Worm (Caenorhabditis elegans) whole organism, L3 larva: ENCODE measurements around the gene lys-1.

Source experiments
- ZK546.5 ChIP-seq: sonication (generic microtip); optimal IDR thresholded peaks from 2 replicates; lab custom pipeline; 2017; ENCODE audit warnings: missing biosample characterization, missing genetic modification characterization
- ama-1 ChIP-seq: fragments of 150-350 bp; optimal IDR thresholded peaks from 2 replicates; lab custom pipeline; 2018
- elt-3 ChIP-seq, 3 experiments: fragments of 150-350 bp in 1 of 3; sonication (generic microtip) in 2 of 3; optimal IDR thresholded peaks; 2 replicates in 2 of 3; 4 replicates in 1 of 3; lab custom pipeline; 2014 to 2017; ENCODE audit warnings: missing biosample characterization in 3 of 3, missing genetic modification characterization in 3 of 3
- jun-1 ChIP-seq: fragments of 150-350 bp; optimal IDR thresholded peaks from 2 replicates; lab custom pipeline; 2014; ENCODE audit warnings: missing biosample characterization, missing genetic modification reagents, missing genetic modification characterization
- mml-1 ChIP-seq: fragments of 150-350 bp; sonication (generic microtip); optimal IDR thresholded peaks from 3 replicates; lab custom pipeline; 2014; ENCODE audit warnings: missing biosample characterization, missing genetic modification characterization
- nfya-1 ChIP-seq: sonication (generic microtip); optimal IDR thresholded peaks from 2 replicates; lab custom pipeline; 2017; ENCODE audit warnings: missing genetic modification characterization, mild to moderate bottlenecking, missing compliant biosample characterization, antibody characterized with exemption, moderate library complexity; ENCODE audit not compliant: insufficient read depth
- nhr-23 ChIP-seq: fragments of 150-350 bp; optimal IDR thresholded peaks from 2 replicates; lab custom pipeline; 2014; ENCODE audit warnings: missing biosample characterization, missing genetic modification reagents, missing genetic modification characterization
- nhr-43 ChIP-seq: sonication (generic microtip); optimal IDR thresholded peaks from 2 replicates; lab custom pipeline; 2016; ENCODE audit warnings: mild to moderate bottlenecking, missing genetic modification characterization, missing compliant biosample characterization; ENCODE audit not compliant: poor library complexity, severe bottlenecking
- pha-4 ChIP-seq: fragments of 150-350 bp; optimal IDR thresholded peaks from 2 replicates; lab custom pipeline; 2014; ENCODE audit warnings: missing biosample characterization, missing genetic modification reagents, missing genetic modification characterization

DNA sequence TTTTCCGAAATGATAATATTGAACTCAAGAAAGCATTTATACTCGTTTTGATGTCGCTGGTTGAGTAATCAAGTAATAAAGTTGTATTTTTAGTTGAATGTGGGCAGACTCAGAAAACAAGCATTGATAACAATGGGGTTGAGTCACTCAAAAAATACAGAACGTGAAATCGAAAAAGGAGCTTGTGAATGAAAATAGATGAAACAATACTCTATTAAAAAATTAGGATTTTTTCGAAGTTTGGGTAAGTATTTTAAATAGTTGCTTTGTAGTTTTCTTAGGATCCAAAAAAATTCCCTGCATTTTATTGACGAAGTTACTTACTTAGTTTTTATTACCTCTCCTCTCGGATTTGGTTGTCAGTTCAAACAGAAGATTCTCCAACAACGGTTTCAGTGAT lies 5.7 kb downstream of the lys-1 start, which contains the start of gene lys-3:
- no peak for TF ChIP-seq elt-3 (tag; optimal IDR thresholded peaks at IDR 0.05; lab: Kevin White, UChicago)
- TF ChIP-seq mml-1 (tag; lab: Kevin White, UChicago), result no peak
- no peak for TF ChIP-seq nhr-23 (tag; lab: Kevin White, UChicago)
- TF ChIP-seq nhr-43 (tag; lab: Kevin White, UChicago), result no peak
- TF ChIP-seq nfya-1 (tag; lab: Kevin White, UChicago), result no peak
- TF ChIP-seq ZK546.5 (tag; lab: Kevin White, UChicago), result no peak
- no peak for TF ChIP-seq jun-1
- TF ChIP-seq pha-4 (tag; lab: Kevin White, UChicago), result no peak
- TF ChIP-seq ama-1, result no peak
